Worm (Caenorhabditis elegans): ENCODE data around the gene mans-2.

mans-2 gene

DNA sequence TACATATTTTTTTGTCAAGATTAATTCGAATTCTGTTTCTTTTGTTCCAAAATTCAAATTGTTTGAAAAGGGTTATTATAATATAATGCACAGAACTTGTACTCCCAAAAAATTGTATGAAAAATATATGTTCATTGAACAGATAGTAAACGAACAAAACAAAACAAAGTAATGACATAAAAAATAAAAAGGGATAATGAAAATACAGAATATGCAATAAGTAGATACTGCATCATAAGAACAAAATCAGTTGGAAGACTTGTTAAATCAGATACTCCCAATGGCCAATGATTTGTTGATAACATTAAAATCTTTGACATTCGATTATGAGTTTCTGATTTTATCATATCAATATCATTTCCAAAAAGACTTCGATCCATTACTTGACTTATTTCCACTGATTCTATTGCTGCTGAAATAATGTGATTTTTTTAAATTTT, 19.2 kb upstream of the mans-2 start (continued):
- TF ChIP-seq dmd-6 (GFP tag; IDR thresholded peaks at IDR 0.05) (peak; percentile 37), F37D6.2 (tag; optimal IDR thresholded peaks at IDR 0.05) (no peak), ceh-28 (tag; optimal IDR thresholded peaks at IDR 0.05) (no peak), nhr-25 (tag; optimal IDR thresholded peaks at IDR 0.05; ENCODE audit: borderline replicate concordance, insufficient read depth) (no peak), R02D3.7 (tag; optimal IDR thresholded peaks at IDR 0.05) (peak; percentile 32), mdl-1 (tag; optimal IDR thresholded peaks at IDR 0.05) (peak in 1 of 2 experiments; percentile 7), Y5F2A.4 (GFP tag; optimal IDR thresholded peaks at IDR 0.05) (no peak), ceh-44 (GFP tag; IDR thresholded peaks at IDR 0.05) (no peak), hif-1 (tag; optimal IDR thresholded peaks at IDR 0.05) (no peak), zip-2 (tag; optimal IDR thresholded peaks at IDR 0.05) (no peak), jun-1 (tag; optimal IDR thresholded peaks at IDR 0.05) (no peak), daf-19 (GFP tag; conservative IDR thresholded peaks at IDR 0.05) (no peak), saeg-2 (GFP tag; IDR thresholded peaks at IDR 0.05) (no peak), nhr-102 (tag; optimal IDR thresholded peaks at IDR 0.05) (no peak), hlh-11 (tag; optimal IDR thresholded peaks at IDR 0.05) (peak; percentile 15), T26A8.4 (GFP tag; IDR thresholded peaks at IDR 0.05) (peak; percentile 69; the same call in 1 of the 2 replicates), nhr-77 (tag; optimal IDR thresholded peaks at IDR 0.05) (peak; percentile 96), mep-1 (tag; optimal IDR thresholded peaks at IDR 0.05) (peak; percentile 41), ctbp-1 (GFP tag; IDR thresholded peaks at IDR 0.05) (no peak), nhr-111 (GFP tag; optimal IDR thresholded peaks at IDR 0.05) (no peak), arid-1 (GFP tag; conservative IDR thresholded peaks at IDR 0.05) (0 out of 2 replicates have a peak, but pooled peaks have one; percentile 37), php-3 (GFP tag; IDR thresholded peaks at IDR 0.05) (0 out of 2 replicates have a peak, but pooled peaks have one; percentile 17), ceh-62 (tag; optimal IDR thresholded peaks at IDR 0.05) (no peak)

- TF ChIP-seq ces-1 (GFP tag; optimal IDR thresholded peaks at IDR 0.05), result no peak
- no peak for TF ChIP-seq zfp-3 (GFP tag; conservative IDR thresholded peaks at IDR 0.05)
- peak; percentile 50 for TF ChIP-seq pqm-1 (tag; optimal IDR thresholded peaks at IDR 0.05)
- peak in 1 of 2 experiments; percentile 20 for TF ChIP-seq lsy-2 (tag; optimal IDR thresholded peaks at IDR 0.05)
- TF ChIP-seq F37D6.2 (tag; optimal IDR thresholded peaks at IDR 0.05), result no peak
- TF ChIP-seq ctbp-1 (GFP tag; IDR thresholded peaks at IDR 0.05), result no peak
- TF ChIP-seq lin-29 (GFP tag; IDR thresholded peaks at IDR 0.05), result no peak
- TF ChIP-seq dmd-8 (GFP tag; IDR thresholded peaks at IDR 0.05), result no peak
- TF ChIP-seq T20F7.1 (GFP tag; optimal IDR thresholded peaks at IDR 0.05), result no peak
- TF ChIP-seq daf-19 (GFP tag; conservative IDR thresholded peaks at IDR 0.05), result no peak
- TF ChIP-seq lin-39 (tag; optimal IDR thresholded peaks at IDR 0.05), result no peak
- TF ChIP-seq ama-1 (optimal IDR thresholded peaks at IDR 0.05), result peak; percentile 45
- no peak for TF ChIP-seq nhr-41 (GFP tag; IDR thresholded peaks at IDR 0.05)
- TF ChIP-seq ceh-28 (tag; optimal IDR thresholded peaks at IDR 0.05), result no peak
- TF ChIP-seq pha-4 (GFP tag; IDR thresholded peaks at IDR 0.05), result no peak
- TF ChIP-seq pha-4 (tag; optimal IDR thresholded peaks at IDR 0.05), result no peak
- TF ChIP-seq dpl-1 (GFP tag; optimal IDR thresholded peaks at IDR 0.05), result no peak
- no peak for TF ChIP-seq rbr-2 (tag; optimal IDR thresholded peaks at IDR 0.05)
- TF ChIP-seq madf-5 (GFP tag; IDR thresholded peaks at IDR 0.05), result no peak
- TF ChIP-seq nhr-102 (tag; optimal IDR thresholded peaks at IDR 0.05), result no peak
- TF ChIP-seq php-3 (GFP tag; IDR thresholded peaks at IDR 0.05), result peak; percentile 40; the same call in 1 of the 2 replicates
- TF ChIP-seq nhr-28 (tag; optimal IDR thresholded peaks at IDR 0.05), result peak; percentile 55
- TF ChIP-seq nhr-42 (GFP tag; IDR thresholded peaks at IDR 0.05), result 0 out of 2 replicates have a peak, but pooled peaks have one; percentile 10
- peak; percentile 77 for TF ChIP-seq dve-1 (tag; optimal IDR thresholded peaks at IDR 0.05; ENCODE audit: insufficient read depth)
- no peak for TF ChIP-seq ztf-11 (tag; optimal IDR thresholded peaks at IDR 0.05)
- no peak for TF ChIP-seq R02D3.7 (tag; optimal IDR thresholded peaks at IDR 0.05)
- TF ChIP-seq saeg-2 (GFP tag; IDR thresholded peaks at IDR 0.05), result no peak
- no peak for TF ChIP-seq ceh-20 (GFP tag; IDR thresholded peaks at IDR 0.05)
- peak; percentile 28 for TF ChIP-seq nhr-6 (tag; optimal IDR thresholded peaks at IDR 0.05)
- no peak for TF ChIP-seq zfp-2 (tag; optimal IDR thresholded peaks at IDR 0.05)
- TF ChIP-seq mxl-3 (GFP tag; optimal IDR thresholded peaks at IDR 0.05), result no peak
- TF ChIP-seq sdz-12 (GFP tag; optimal IDR thresholded peaks at IDR 0.05), result no peak
- peak in 1 of 2 experiments; percentile 44 for TF ChIP-seq mdl-1 (tag; optimal IDR thresholded peaks at IDR 0.05)
- no peak for TF ChIP-seq arid-1 (GFP tag; conservative IDR thresholded peaks at IDR 0.05)
- TF ChIP-seq F10B5.3 (tag; optimal IDR thresholded peaks at IDR 0.05), result no peak
These were observed 17.7 kb upstream of the mans-2 start, which contains the start of gene cpr-9 for ce11 chrV:12002866-12003485. Gene cpr-9, plus strand, starts transcription at chrV:12003053.

Measured in whole organism, L4 larva.